Fruit fly (Drosophila melanogaster): ENCODE data around the gene Cdc16.

The Cdc16 gene

DNA sequence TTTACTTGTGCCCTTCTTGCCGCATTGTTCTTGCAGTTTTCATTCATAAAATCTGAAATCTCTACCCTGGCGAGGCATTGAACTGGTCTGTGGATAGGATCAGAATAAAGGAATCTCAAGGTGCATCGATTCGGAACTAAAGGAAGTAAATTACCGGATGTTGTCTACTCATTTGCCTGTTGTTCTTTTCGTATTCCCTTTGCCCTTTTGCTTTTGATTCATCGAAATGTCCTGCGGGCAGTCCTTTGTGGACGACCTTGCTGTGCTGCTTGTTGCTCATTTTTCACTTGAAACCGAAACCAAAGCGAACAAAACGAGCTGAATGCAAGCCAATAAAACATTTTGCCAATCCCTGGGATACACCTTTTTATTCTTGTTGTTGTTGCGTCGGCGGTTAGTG is 20.3 kb downstream of the Cdc16 start:
- TF ChIP-seq Smox (GFP tag; optimal IDR thresholded peaks at IDR 0.05): no peak
- no peak for TF ChIP-seq Hr38 (GFP tag; optimal IDR thresholded peaks at IDR 0.05)
- TF ChIP-seq pdm3 (GFP tag; optimal IDR thresholded peaks at IDR 0.05): no peak
- no peak for TF ChIP-seq vri (GFP tag; optimal IDR thresholded peaks at IDR 0.05)
- no peak for TF ChIP-seq Eip78C (GFP tag)
- TF ChIP-seq Gug (GFP tag; IDR thresholded peaks at IDR 0.05): no peak
- no peak for TF ChIP-seq CG8119 (GFP tag; IDR thresholded peaks at IDR 0.05)
- TF ChIP-seq CG11762 (GFP tag; optimal IDR thresholded peaks at IDR 0.05; ENCODE audit: insufficient read depth): no peak
- TF ChIP-seq CG7368 (GFP tag; optimal IDR thresholded peaks at IDR 0.05): no peak
- no peak for TF ChIP-seq OdsH (GFP tag; optimal IDR thresholded peaks at IDR 0.05)
- no peak for TF ChIP-seq net (GFP tag; optimal IDR thresholded peaks at IDR 0.05)
- no peak for TF ChIP-seq fkh (GFP tag; optimal IDR thresholded peaks at IDR 0.05)

DNA sequence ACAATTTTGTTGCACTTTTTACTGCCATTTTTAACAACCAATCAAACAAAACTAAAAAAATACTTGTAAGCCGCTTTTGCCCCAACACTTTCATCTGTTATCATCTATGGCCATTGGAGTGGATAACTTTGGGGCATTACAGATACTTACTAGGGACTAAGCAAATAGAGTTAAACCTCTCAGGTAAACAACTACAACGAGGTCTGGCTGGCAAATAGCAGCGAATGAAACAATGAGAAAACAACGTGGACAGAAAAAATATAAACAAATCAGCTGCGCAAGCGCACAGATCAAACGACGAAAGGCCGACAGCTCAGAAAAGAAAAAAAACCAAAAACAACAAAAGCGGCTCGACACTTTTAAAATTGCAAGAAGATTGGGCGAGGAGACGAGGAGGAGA is 21.2 kb downstream of the Cdc16 start:
- TF ChIP-seq fkh (GFP tag; optimal IDR thresholded peaks at IDR 0.05) (peak; percentile 72), esn (GFP tag; optimal IDR thresholded peaks at IDR 0.05) (no peak)

DNA sequence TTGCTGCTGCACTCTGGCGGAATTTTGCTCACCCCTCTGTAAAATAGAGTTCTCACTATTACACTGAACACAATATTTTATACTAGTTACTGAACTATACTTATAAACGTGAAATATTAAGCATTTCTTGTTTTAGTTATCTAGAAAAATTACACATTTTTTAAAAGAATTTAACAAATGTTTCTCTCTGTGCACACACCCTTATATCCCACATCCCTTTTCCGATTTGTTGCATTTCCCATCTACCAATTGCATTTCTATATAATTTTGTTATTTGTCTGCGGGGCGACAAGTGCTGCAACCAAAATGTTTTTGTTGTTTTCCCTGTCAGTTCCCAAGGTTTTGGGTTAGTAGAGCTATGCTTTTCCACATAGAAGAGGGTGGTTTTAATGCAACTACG is 22.3 kb downstream of the Cdc16 start:
- TF ChIP-seq Gug (GFP tag; IDR thresholded peaks at IDR 0.05) (no peak), CG10669 (GFP tag; optimal IDR thresholded peaks at IDR 0.05) (no peak), CG6792 (GFP tag; optimal IDR thresholded peaks at IDR 0.05) (no peak), CG1621 (tag; optimal IDR thresholded peaks at IDR 0.05) (no peak), Eip78C (GFP tag) (peak; percentile 61), CG32006 (GFP tag; optimal IDR thresholded peaks at IDR 0.05) (no peak), CG31627 (GFP tag; optimal IDR thresholded peaks at IDR 0.05) (peak; percentile 7), Sox15 (GFP tag; optimal IDR thresholded peaks at IDR 0.05) (no peak), Hr39 (GFP tag; optimal IDR thresholded peaks at IDR 0.05) (no peak), CG15336 (GFP tag; IDR thresholded peaks at IDR 0.05) (no peak), Met (GFP tag; optimal IDR thresholded peaks at IDR 0.05) (peak; percentile 5), acj6 (GFP tag; optimal IDR thresholded peaks at IDR 0.05) (no peak)

DNA sequence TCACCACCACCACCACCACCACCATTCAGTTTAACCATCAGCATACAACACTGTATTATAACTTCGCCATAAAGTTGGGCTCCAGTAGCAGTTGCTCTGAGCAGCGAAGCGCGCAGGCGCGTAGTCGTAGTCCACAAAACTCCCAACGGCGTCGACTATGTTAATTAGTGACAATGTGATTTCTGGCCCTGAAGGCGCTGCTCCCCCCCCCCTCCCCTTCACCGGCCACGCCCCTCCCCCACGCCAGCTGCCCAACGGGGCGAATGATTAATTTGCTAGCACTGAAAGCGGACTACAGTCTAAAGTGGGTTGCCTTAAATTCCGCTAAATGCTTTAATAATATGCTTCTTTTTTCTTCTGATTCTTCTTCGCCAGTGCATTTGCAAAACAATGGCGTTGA is 25.8 kb downstream of the Cdc16 start:
- TF ChIP-seq CG7368 (GFP tag; optimal IDR thresholded peaks at IDR 0.05): no peak
- TF ChIP-seq lz (GFP tag; optimal IDR thresholded peaks at IDR 0.05): no peak
- TF ChIP-seq Eip93F (GFP tag; optimal IDR thresholded peaks at IDR 0.05): no peak
- no peak for TF ChIP-seq Gug (GFP tag; IDR thresholded peaks at IDR 0.05)
- peak; percentile 12 for TF ChIP-seq dsx (GFP tag; optimal IDR thresholded peaks at IDR 0.05; ENCODE audit: poor library complexity, severe bottlenecking)
- TF ChIP-seq acj6 (GFP tag; optimal IDR thresholded peaks at IDR 0.05): no peak

DNA sequence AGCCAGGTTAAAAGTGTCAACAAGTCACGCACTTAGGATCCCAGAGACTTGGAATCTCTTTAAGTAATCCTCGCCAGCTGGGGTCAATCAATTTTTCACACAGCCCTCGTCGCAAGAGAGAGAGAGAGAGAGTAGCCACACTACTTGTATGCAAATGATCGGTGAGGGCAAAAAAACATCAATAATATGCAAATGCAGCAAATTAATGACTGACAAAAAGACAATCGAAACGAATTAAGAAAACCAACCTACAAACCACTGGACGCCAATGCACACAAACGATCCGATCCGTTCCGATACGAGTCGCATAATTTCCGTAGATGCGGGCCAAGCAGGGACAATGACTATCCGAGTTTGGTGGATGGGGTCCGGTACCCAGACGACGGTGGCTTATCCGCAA is 28.7 kb downstream of the Cdc16 start:
- TF ChIP-seq CG10669 (GFP tag; optimal IDR thresholded peaks at IDR 0.05) (no peak), dac (GFP tag; optimal IDR thresholded peaks at IDR 0.05) (no peak), CG4318 (GFP tag; optimal IDR thresholded peaks at IDR 0.05) (no peak), CG6854 (GFP tag; optimal IDR thresholded peaks at IDR 0.05) (no peak), CG16779 (tag; optimal IDR thresholded peaks at IDR 0.05) (no peak), Hr4 (GFP tag; optimal IDR thresholded peaks at IDR 0.05) (no peak)

DNA sequence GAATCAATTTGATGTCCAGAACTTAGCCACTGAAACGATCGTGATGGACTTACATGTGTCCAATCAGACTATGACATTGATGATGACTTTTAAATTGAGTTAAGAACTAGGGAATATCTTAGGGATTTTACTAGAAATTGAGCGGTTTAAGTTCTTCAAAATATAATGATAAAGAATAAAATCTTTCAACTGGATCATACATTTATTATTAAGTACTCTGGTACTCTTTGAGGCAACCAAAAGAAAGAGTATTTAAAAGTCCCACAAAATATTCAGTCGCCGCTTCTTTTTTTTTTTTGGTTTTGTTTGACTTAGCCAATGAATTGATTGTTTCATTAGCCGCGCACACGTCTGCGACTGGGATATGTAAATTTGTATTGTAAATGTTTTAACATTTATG is 29.1 kb downstream of the Cdc16 start:
- TF ChIP-seq Smox (GFP tag; optimal IDR thresholded peaks at IDR 0.05) (no peak), CG11294 (GFP tag; IDR thresholded peaks at IDR 0.05) (no peak), cyc (GFP tag; optimal IDR thresholded peaks at IDR 0.05) (no peak), svp (GFP tag) (no peak), CG8119 (GFP tag; IDR thresholded peaks at IDR 0.05) (no peak), pdm3 (GFP tag; optimal IDR thresholded peaks at IDR 0.05) (no peak), CG8319 (GFP tag; optimal IDR thresholded peaks at IDR 0.05) (no peak), CG8632 (GFP tag; optimal IDR thresholded peaks at IDR 0.05) (no peak), Blimp-1 (GFP tag; optimal IDR thresholded peaks at IDR 0.05) (no peak), Met (GFP tag; optimal IDR thresholded peaks at IDR 0.05) (no peak), fkh (GFP tag; optimal IDR thresholded peaks at IDR 0.05) (no peak), Ets21C (GFP tag; optimal IDR thresholded peaks at IDR 0.05) (no peak), CG31627 (GFP tag; optimal IDR thresholded peaks at IDR 0.05) (no peak), Hr38 (GFP tag; optimal IDR thresholded peaks at IDR 0.05) (no peak), acj6 (GFP tag; optimal IDR thresholded peaks at IDR 0.05) (no peak)

Measured in whole organism, prepupa.